Fruit fly (Drosophila melanogaster): ENCODE measurements around the gene Vps60.

The Vps60 gene

DNA sequence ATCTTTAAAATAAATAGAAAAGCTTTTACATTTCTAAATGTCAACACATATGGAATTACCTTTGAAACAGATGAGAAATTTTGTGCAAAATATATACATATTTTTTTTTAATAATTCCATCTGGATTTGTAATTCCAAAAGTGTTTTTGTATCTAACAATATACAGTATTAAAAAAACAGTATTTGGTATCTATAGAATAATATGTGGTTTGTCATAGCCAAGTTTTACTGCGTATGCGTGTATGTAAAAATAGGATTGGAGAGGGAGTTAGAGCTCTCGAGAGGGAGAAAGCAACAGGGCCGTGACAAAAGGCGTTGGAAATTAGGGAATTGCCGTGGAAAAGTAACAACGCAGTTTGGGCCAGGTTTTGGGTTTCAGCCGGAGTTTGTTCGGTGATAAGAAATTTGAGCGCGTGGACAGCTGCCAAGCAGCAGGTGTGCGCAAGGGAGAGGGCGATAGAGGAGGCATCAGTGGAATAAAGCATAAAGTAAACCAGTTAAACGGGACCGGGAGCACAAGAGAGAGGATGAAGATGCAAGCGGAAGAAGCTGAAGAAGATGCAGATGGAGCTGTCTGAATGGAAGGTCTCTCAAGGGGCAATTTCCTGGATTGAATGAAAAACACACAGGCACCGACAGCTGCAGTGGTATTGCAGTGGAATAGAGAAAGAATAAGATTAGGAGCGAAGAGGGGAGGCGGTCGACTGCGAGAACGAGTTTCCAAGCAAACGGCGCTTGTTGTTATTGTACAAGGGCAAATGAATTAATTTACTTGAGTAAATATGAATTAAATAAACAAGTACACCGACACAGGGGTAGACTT is 31.7 kb upstream of the Vps60 start (continued):
- TF ChIP-seq CG3065 (GFP tag; optimal IDR thresholded peaks at IDR 0.05) (no peak), CG14965 (GFP tag; optimal IDR thresholded peaks at IDR 0.05; ENCODE audit: borderline replicate concordance) (peak; percentile 29), B-H2 (GFP tag; optimal IDR thresholded peaks at IDR 0.05) (no peak), CG1792 (GFP tag; optimal IDR thresholded peaks at IDR 0.05) (peak; percentile 80), dan (GFP tag; IDR thresholded peaks at IDR 0.05) (no peak), dmrt99B (tag; optimal IDR thresholded peaks at IDR 0.05) (peak; percentile 34), CG6683 (GFP tag; optimal IDR thresholded peaks at IDR 0.05) (peak; percentile 62), CG9727 (GFP tag; optimal IDR thresholded peaks at IDR 0.05) (peak; percentile 76), tll (GFP tag; optimal IDR thresholded peaks at IDR 0.05) (no peak), dysf (GFP tag; IDR thresholded peaks at IDR 0.05) (peak; percentile 49; the same call in 1 of the 3 replicates), CG4424 (GFP tag; optimal IDR thresholded peaks at IDR 0.05) (peak; percentile 44), CG10147 (GFP tag; optimal IDR thresholded peaks at IDR 0.05) (no peak), BtbVII (GFP tag; optimal IDR thresholded peaks at IDR 0.05) (peak; percentile 69), CG30020 (tag; optimal IDR thresholded peaks at IDR 0.05) (no peak), Sry-β (GFP tag; optimal IDR thresholded peaks at IDR 0.05) (peak; percentile 5), sc (optimal IDR thresholded peaks at IDR 0.05) (no peak), sc (GFP tag; optimal IDR thresholded peaks at IDR 0.05) (peak; percentile 26), sisA (GFP tag; IDR thresholded peaks at IDR 0.05) (no peak), GATAe (GFP tag; conservative IDR thresholded peaks at IDR 0.05) (no peak), onecut (GFP tag; IDR thresholded peaks at IDR 0.05) (no peak), CG17568 (GFP tag; optimal IDR thresholded peaks at IDR 0.05) (peak; percentile 66), C15 (GFP tag; IDR thresholded peaks at IDR 0.05) (no peak), HLH54F (GFP tag; optimal IDR thresholded peaks at IDR 0.05) (no peak), Blimp-1 (GFP tag; optimal IDR thresholded peaks at IDR 0.05) (peak; percentile 67), Dref (GFP tag; IDR thresholded peaks at IDR 0.05) (no peak), CG7963 (GFP tag; IDR thresholded peaks at IDR 0.05; ENCODE audit: partially characterized antibody) (no peak), CG1602 (GFP tag; optimal IDR thresholded peaks at IDR 0.05) (no peak), CG3726 (GFP tag; IDR thresholded peaks at IDR 0.05) (0 out of 3 replicates have a peak, but pooled peaks have one; percentile 63), gsb (GFP tag; IDR thresholded peaks at IDR 0.05) (peak; percentile 70), CG6254 (GFP tag; optimal IDR thresholded peaks at IDR 0.05) (peak; percentile 75), Sox100B (GFP tag; optimal IDR thresholded peaks at IDR 0.05) (peak; percentile 67), Awh (GFP tag; IDR thresholded peaks at IDR 0.05) (peak; percentile 83), Ets97D (GFP tag; optimal IDR thresholded peaks at IDR 0.05) (no peak), sens-2 (GFP tag; IDR thresholded peaks at IDR 0.05) (no peak), slbo (GFP tag; IDR thresholded peaks at IDR 0.05) (no peak), seq (GFP tag; IDR thresholded peaks at IDR 0.05) (0 out of 2 replicates have a peak, but pooled peaks have one; percentile 15), BEAF-32 (GFP tag; optimal IDR thresholded peaks at IDR 0.05) (no peak), Aef1 (GFP tag; IDR thresholded peaks at IDR 0.05) (no peak), chinmo (GFP tag; IDR thresholded peaks at IDR 0.05; ENCODE audit: partially characterized antibody) (0 out of 4 replicates have a peak, but pooled peaks have one; percentile 29), ssp (GFP tag; IDR thresholded peaks at IDR 0.05) (no peak), eve (GFP tag; optimal IDR thresholded peaks at IDR 0.05) (no peak), CG16863 (GFP tag; optimal IDR thresholded peaks at IDR 0.05) (no peak), CG10321 (GFP tag; IDR thresholded peaks at IDR 0.05) (no peak), hth (optimal IDR thresholded peaks at IDR 0.05) (no peak), inv (GFP tag; IDR thresholded peaks at IDR 0.05; ENCODE audit: partially characterized antibody) (no peak), Lhr (GFP tag; optimal IDR thresholded peaks at IDR 0.05) (no peak), Dfd (GFP tag; optimal IDR thresholded peaks at IDR 0.05) (no peak), CG10462 (GFP tag; optimal IDR thresholded peaks at IDR 0.05) (no peak), Ptx1 (GFP tag; IDR thresholded peaks at IDR 0.05) (0 out of 2 replicates have a peak, but pooled peaks have one; percentile 34)

Measured in whole organism, embryonic.